Worm (Caenorhabditis elegans): Measurements from ENCODE around the gene igeg-2.

Gene igeg-2

DNA sequence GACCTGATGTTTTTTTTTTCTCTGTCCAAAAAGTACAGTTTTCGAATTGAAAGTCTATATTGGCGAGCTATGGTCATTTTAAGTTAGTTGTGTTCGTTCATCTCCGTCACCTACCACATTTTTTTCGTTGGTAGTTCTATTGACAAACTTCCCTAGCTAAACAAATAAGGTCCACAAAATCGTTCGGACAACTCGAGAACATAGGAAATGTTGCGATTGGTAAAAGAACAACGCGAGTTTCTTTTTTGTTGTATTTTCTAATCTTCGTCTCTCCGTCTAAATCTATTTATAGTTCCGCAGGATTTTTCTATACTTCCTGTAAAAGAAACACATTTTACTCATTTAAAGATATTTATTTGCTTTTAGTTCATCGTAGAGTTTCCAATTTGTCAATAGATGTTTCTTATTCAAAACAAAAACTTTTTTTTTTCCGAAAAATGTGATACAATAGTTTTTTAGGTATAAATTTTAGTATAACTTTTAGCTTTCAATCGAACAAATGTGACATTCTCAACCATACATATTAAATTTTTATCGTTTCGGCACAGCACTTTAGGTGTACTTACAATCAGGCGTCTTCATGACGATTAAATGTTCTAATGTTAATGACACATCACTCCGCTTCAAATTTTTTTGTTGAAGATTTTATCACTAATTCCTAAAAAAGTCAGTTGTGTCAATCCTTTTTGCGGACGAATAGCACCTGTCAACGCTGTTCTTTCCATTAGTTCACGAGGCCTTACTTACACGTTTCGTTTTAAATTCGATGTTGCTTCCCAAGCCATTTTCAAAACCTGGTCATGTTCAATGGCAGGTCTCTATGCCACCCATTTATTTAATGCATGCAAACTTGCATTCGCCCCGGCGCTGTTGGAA, 20.2 kb upstream of the igeg-2 start:
- TF ChIP-seq sma-9 (GFP tag; optimal IDR thresholded peaks at IDR 0.05) (peak; percentile 8), sma-9 (tag; optimal IDR thresholded peaks at IDR 0.05) (no peak), sem-4 (tag; optimal IDR thresholded peaks at IDR 0.05) (no peak), nhr-77 (tag; optimal IDR thresholded peaks at IDR 0.05) (no peak), fos-1 (tag; optimal IDR thresholded peaks at IDR 0.05) (peak; percentile 14), peb-1 (tag; optimal IDR thresholded peaks at IDR 0.05) (no peak), mab-5 (tag; optimal IDR thresholded peaks at IDR 0.05) (no peak), gmeb-1 (tag; optimal IDR thresholded peaks at IDR 0.05) (no peak), ztf-1 (GFP tag; conservative IDR thresholded peaks at IDR 0.05) (no peak), crh-2 (tag; optimal IDR thresholded peaks at IDR 0.05) (no peak), F13H6.1 (tag; optimal IDR thresholded peaks at IDR 0.05) (peak; percentile 44), elt-1 (tag; optimal IDR thresholded peaks at IDR 0.05) (no peak), alr-1 (tag; optimal IDR thresholded peaks at IDR 0.05) (no peak), unc-55 (GFP tag; optimal IDR thresholded peaks at IDR 0.05) (no peak), nhr-12 (tag; optimal IDR thresholded peaks at IDR 0.05) (no peak)

DNA sequence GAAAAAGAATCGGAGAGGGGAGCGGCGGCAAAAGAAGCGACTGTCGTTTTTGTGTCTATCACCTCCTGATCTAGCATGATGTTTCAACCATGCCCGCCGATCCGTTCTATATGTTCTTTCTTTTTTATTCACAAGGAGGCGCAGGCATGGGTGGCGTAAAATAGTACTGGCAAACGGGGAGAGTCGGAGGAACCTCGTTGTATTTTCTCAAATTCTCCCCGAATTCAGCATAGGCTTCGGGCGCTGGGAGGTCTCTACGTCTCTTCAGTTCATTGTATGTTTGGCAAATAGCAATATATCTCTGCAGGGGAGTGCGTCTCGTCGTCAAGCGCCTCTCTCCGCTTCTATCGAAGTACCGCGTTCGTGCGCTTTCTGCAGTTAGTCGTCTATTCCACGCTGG, 18.8 kb upstream of the igeg-2 start, which contains the start of gene lin-14:
Gene lin-14 (plus strand): TSS at position 346 of the 400 bp plus-strand sequence.
- TF ChIP-seq unc-55 (GFP tag; optimal IDR thresholded peaks at IDR 0.05) (peak; percentile 69), lsy-2 (tag; optimal IDR thresholded peaks at IDR 0.05) (peak; percentile 21 to 49), lin-39 (tag; optimal IDR thresholded peaks at IDR 0.05) (no peak), skn-1 (tag; optimal IDR thresholded peaks at IDR 0.05) (no peak), mab-5 (tag; optimal IDR thresholded peaks at IDR 0.05) (peak; percentile 53), sma-9 (GFP tag; optimal IDR thresholded peaks at IDR 0.05) (peak; percentile 90), sma-9 (tag; optimal IDR thresholded peaks at IDR 0.05) (no peak), nhr-12 (tag; optimal IDR thresholded peaks at IDR 0.05) (no peak), sem-4 (tag; optimal IDR thresholded peaks at IDR 0.05) (peak; percentile 48), ZK546.5 (tag; optimal IDR thresholded peaks at IDR 0.05) (no peak), nhr-129 (tag; optimal IDR thresholded peaks at IDR 0.05) (peak; percentile 69), fos-1 (tag; optimal IDR thresholded peaks at IDR 0.05) (peak; percentile 66), gmeb-1 (tag; optimal IDR thresholded peaks at IDR 0.05) (peak; percentile 0), sma-3 (GFP tag; optimal IDR thresholded peaks at IDR 0.05) (peak; percentile 79), ztf-1 (GFP tag; conservative IDR thresholded peaks at IDR 0.05) (no peak), C34F6.9 (tag; optimal IDR thresholded peaks at IDR 0.05) (peak; percentile 54), mbf-1 (tag; optimal IDR thresholded peaks at IDR 0.05) (no peak), lin-11 (tag; optimal IDR thresholded peaks at IDR 0.05) (no peak), peb-1 (tag; optimal IDR thresholded peaks at IDR 0.05) (peak; percentile 81), R02D3.7 (tag; optimal IDR thresholded peaks at IDR 0.05) (no peak), ama-1 (optimal IDR thresholded peaks at IDR 0.05) (no peak), Y55F3AM.14 (GFP tag; optimal IDR thresholded peaks at IDR 0.05) (peak; percentile 55), dmd-4 (tag; optimal IDR thresholded peaks at IDR 0.05) (no peak), mdl-1 (tag; optimal IDR thresholded peaks at IDR 0.05) (peak; percentile 13 to 43), lin-13 (GFP tag; optimal IDR thresholded peaks at IDR 0.05) (peak; percentile 43), elt-1 (tag; optimal IDR thresholded peaks at IDR 0.05) (no peak), nhr-6 (tag; optimal IDR thresholded peaks at IDR 0.05) (peak; percentile 41), zag-1 (tag; optimal IDR thresholded peaks at IDR 0.05) (peak; percentile 60), blmp-1 (tag; optimal IDR thresholded peaks at IDR 0.05; ENCODE audit: insufficient read depth) (peak; percentile 66), egl-27 (tag; optimal IDR thresholded peaks at IDR 0.05) (peak; percentile 68), nhr-23 (tag; optimal IDR thresholded peaks at IDR 0.05) (no peak), alr-1 (tag; optimal IDR thresholded peaks at IDR 0.05) (no peak), snpc-4 (tag; optimal IDR thresholded peaks at IDR 0.05) (no peak), nhr-21 (tag; optimal IDR thresholded peaks at IDR 0.05) (peak; percentile 85), nhr-77 (tag; optimal IDR thresholded peaks at IDR 0.05) (no peak), unc-62 (GFP tag; optimal IDR thresholded peaks at IDR 0.05) (peak; percentile 33), nhr-25 (tag; optimal IDR thresholded peaks at IDR 0.05) (peak; percentile 81), crh-2 (tag; optimal IDR thresholded peaks at IDR 0.05) (peak; percentile 67), ceh-16 (tag; optimal IDR thresholded peaks at IDR 0.05) (peak; percentile 80), nhr-237 (tag; optimal IDR thresholded peaks at IDR 0.05) (no peak), ztf-11 (tag; optimal IDR thresholded peaks at IDR 0.05) (no peak), F13H6.1 (tag; optimal IDR thresholded peaks at IDR 0.05) (peak; percentile 96), nhr-10 (tag; optimal IDR thresholded peaks at IDR 0.05) (no peak), elt-3 (tag; optimal IDR thresholded peaks at IDR 0.05) (no peak)

Measured in whole organism, L2 larva.